Fruit fly (Drosophila melanogaster): ENCODE measurements around the gene Glut4EF.

DNA sequence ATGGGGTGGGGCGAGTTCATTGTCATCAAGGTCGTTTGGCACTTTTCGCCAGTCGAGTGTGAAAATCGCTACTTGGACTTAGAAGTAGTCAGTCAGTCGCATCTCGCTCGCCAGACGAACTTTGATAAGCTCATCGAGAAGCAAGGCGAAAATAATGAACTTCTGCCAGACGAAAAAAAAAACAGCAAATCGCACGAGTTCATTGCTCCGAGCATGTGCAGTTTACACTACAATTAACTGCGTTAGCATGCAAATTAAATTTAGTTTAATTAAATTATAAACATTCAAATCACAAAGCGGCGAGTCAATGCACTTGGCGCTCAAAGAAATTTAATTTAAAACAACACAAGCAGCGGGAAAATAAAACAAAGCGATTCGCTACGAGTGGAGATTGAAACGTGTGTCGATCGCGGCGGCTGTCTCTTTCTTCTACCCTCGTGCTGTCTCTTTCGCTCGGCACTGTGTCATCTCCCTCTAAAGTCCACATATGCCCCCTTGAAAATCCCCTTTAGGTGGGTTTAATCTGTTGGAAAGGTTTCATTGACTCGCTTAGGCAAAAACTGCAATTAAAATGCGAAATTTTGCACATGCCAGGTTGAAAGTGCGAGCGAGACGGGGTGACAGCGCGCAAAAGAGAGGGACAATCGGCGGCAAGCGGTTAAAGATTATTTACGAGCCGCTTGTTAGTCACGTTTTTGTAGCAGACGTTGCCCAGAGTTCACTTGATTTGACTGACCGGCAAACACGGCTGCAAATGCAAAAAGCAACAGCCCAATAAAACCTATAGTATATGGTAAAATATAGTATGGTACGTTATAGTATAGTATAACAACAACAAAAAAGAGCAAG, 94.6 kb downstream of the Glut4EF start:
- peak; percentile 40 for TF ChIP-seq CG8478 (optimal IDR thresholded peaks at IDR 0.05)
- TF ChIP-seq pan (optimal IDR thresholded peaks at IDR 0.05) = no peak
- no peak for TF ChIP-seq psq (optimal IDR thresholded peaks at IDR 0.05)
- no peak for TF ChIP-seq Dll (optimal IDR thresholded peaks at IDR 0.05)
- no peak for TF ChIP-seq usp (GFP tag; optimal IDR thresholded peaks at IDR 0.05)

All from whole organism.